Worm (Caenorhabditis elegans) whole organism, early embryonic: ENCODE data around the gene Y48A5A.1.

Source experiments
- B0310.2 ChIP-seq: sonication (generic microtip); optimal IDR thresholded peaks from 2 replicates; lab custom pipeline; 2016; ENCODE audit warnings: mild to moderate bottlenecking, missing genetic modification characterization, missing compliant biosample characterization
- aly-1 ChIP-seq: sonication (generic microtip); optimal IDR thresholded peaks from 2 replicates; lab custom pipeline; 2016; ENCODE audit warnings: missing genetic modification characterization, missing compliant biosample characterization
- ama-1 ChIP-seq: fragments of 150-350 bp; optimal IDR thresholded peaks from 2 replicates; lab custom pipeline; 2014
- ceh-13 ChIP-seq: fragments of 200-800 bp; sonication (Bioruptor generic); optimal IDR thresholded peaks from 2 replicates; lab custom pipeline; 2018; ENCODE audit warnings: mild to moderate bottlenecking, missing genetic modification characterization, missing compliant biosample characterization
- ceh-36 ChIP-seq: sonication (generic microtip); optimal IDR thresholded peaks from 2 replicates; lab custom pipeline; 2016; ENCODE audit warnings: missing genetic modification characterization, inconsistent platforms, missing compliant biosample characterization
- ets-7 ChIP-seq: sonication (generic microtip); optimal IDR thresholded peaks from 2 replicates; lab custom pipeline; 2016; ENCODE audit warnings: missing genotype, missing genetic modification characterization, missing compliant biosample characterization
- flt-1 ChIP-seq: fragments of 200-800 bp; sonication (Bioruptor generic); IDR thresholded peaks from 2 replicates; pipeline ENCODE4 v1.3.6; 2022; ENCODE audit warnings: missing genetic modification characterization, missing compliant biosample characterization
- hmg-4 ChIP-seq: fragments of 200-800 bp; sonication (Bioruptor generic); optimal IDR thresholded peaks from 2 replicates; lab custom pipeline; 2018; ENCODE audit warnings: mild to moderate bottlenecking, missing genetic modification characterization, missing compliant biosample characterization
- hnd-1 ChIP-seq: sonication (generic microtip); optimal IDR thresholded peaks from 2 replicates; lab custom pipeline; 2016; ENCODE audit warnings: missing genetic modification characterization, missing compliant biosample characterization
- sea-1 ChIP-seq: fragments of 200-800 bp; sonication (Bioruptor generic); conservative IDR thresholded peaks from 2 replicates; pipeline ENCODE4 v1.3.6; 2022; ENCODE audit warnings: missing genetic modification characterization, missing compliant biosample characterization
- tbx-37 ChIP-seq: fragments of 200-800 bp; sonication (Bioruptor generic); conservative IDR thresholded peaks from 2 replicates; pipeline ENCODE4 v1.3.6; 2022; ENCODE audit warnings: missing genetic modification reagents, missing genetic modification characterization, missing compliant biosample characterization

ce11 chrIV:1956411-1956810 is 8.9 kb upstream of the Y48A5A.1 start, which contains the start of gene F52C12.6:
- no peak for TF ChIP-seq ama-1 (lab: Kevin White, UChicago)
- no peak for TF ChIP-seq B0310.2 (tag; lab: Kevin White, UChicago)
- TF ChIP-seq ets-7 = no peak
- TF ChIP-seq flt-1 (GFP tag; lab: Robert Waterston, UW) = no peak
- no peak for TF ChIP-seq ceh-13 (GFP tag; lab: Kevin White, UChicago)
- no peak for TF ChIP-seq hnd-1 (tag; lab: Kevin White, UChicago)
- no peak for TF ChIP-seq sea-1 (GFP tag; lab: Robert Waterston, UW)
- TF ChIP-seq hmg-4 = no peak
- no peak for TF ChIP-seq tbx-37
- no peak for TF ChIP-seq aly-1
- TF ChIP-seq ceh-36 = no peak
